Worm (Caenorhabditis elegans): ENCODE measurements around the gene prp-18.

DNA sequence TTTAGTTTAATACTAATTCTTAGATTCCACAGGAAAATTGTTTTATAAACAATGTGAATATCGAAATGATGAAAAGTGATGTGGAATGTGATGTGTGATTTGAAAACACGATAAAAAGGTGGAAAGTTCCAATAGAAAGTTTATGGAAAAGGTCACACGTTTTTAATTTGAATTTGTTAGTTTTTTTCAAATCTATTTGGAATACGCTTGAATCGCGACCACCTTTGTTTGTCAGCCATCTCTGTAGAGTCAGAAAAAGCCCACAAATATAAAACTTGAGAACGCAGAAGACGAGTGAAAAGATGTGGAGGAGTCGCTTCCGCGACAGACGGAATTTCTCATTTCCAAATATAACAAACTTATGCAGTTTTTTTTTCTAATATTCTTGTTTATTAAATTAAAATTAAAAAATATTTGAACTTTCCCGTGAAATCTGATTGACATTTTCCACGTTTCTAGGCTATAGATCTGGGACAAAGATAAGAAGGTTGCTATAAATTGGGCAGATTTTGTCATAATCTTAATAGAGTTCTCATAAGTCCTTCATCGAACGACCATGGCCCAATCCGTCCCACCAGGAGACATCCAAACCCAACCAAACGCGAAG, 43.1 kb downstream of the prp-18 start, which contains the start of the genes kin-24 and msp-56:
- TF ChIP-seq fos-1 (tag; optimal IDR thresholded peaks at IDR 0.05) (no peak), nhr-11 (tag; optimal IDR thresholded peaks at IDR 0.05) (no peak), nhr-42 (GFP tag; IDR thresholded peaks at IDR 0.05) (no peak), jun-1 (tag; optimal IDR thresholded peaks at IDR 0.05) (no peak), dpl-1 (GFP tag; optimal IDR thresholded peaks at IDR 0.05) (no peak), ceh-28 (tag; optimal IDR thresholded peaks at IDR 0.05) (no peak), set-16 (GFP tag; IDR thresholded peaks at IDR 0.05) (no peak), lin-39 (tag; optimal IDR thresholded peaks at IDR 0.05) (no peak), lsy-2 (tag; optimal IDR thresholded peaks at IDR 0.05) (no peak), snpc-4 (tag; optimal IDR thresholded peaks at IDR 0.05) (no peak), nhr-6 (tag; optimal IDR thresholded peaks at IDR 0.05) (no peak), nhr-25 (tag; optimal IDR thresholded peaks at IDR 0.05; ENCODE audit: borderline replicate concordance, insufficient read depth) (no peak)
